Worm (Caenorhabditis elegans) whole organism, young adult: Measurements from ENCODE around the gene zfp-1.

Experiments
- B0019.2 ChIP-seq: fragments of 200-800 bp; sonication (Bioruptor generic); conservative IDR thresholded peaks from 2 replicates; pipeline ENCODE4 v1.3.6; 2022; ENCODE audit warnings: missing genetic modification reagents, missing genetic modification characterization, missing compliant biosample characterization
- B0261.1 ChIP-seq: sonication (generic microtip); optimal IDR thresholded peaks from 2 replicates; lab custom pipeline; 2016; ENCODE audit warnings: mild to moderate bottlenecking, missing genetic modification characterization, moderate library complexity, missing compliant biosample characterization
- C06A6.2 ChIP-seq: fragments of 200-800 bp; sonication (Bioruptor generic); conservative IDR thresholded peaks from 2 replicates; pipeline ENCODE4 v1.3.6; 2022; ENCODE audit warnings: missing genetic modification characterization, missing compliant biosample characterization
- F10E7.11 ChIP-seq: sonication (generic microtip); optimal IDR thresholded peaks from 2 replicates; lab custom pipeline; 2017; ENCODE audit warnings: mild to moderate bottlenecking, missing genetic modification characterization, moderate library complexity, missing compliant biosample characterization
- F57A8.1 ChIP-seq: fragments of 200-800 bp; sonication (Bioruptor generic); optimal IDR thresholded peaks from 2 replicates; lab custom pipeline; 2018; ENCODE audit warnings: mild to moderate bottlenecking, missing genetic modification characterization, moderate library complexity, missing compliant biosample characterization
- F57C9.4 ChIP-seq: sonication (generic microtip); optimal IDR thresholded peaks from 2 replicates; lab custom pipeline; 2017; ENCODE audit warnings: mild to moderate bottlenecking, missing genetic modification characterization, missing compliant biosample characterization
- T26A5.8 ChIP-seq: sonication (generic microtip); optimal IDR thresholded peaks from 2 replicates; lab custom pipeline; 2016; ENCODE audit warnings: missing genetic modification characterization, missing compliant biosample characterization
- aptf-3 ChIP-seq: fragments of 200-800 bp; sonication (Bioruptor generic); IDR thresholded peaks from 2 replicates; pipeline ENCODE4 v1.3.6; 2022; ENCODE audit warnings: missing genetic modification characterization, missing compliant biosample characterization
- athp-1 ChIP-seq: sonication (generic microtip); optimal IDR thresholded peaks from 2 replicates; lab custom pipeline; 2017; ENCODE audit warnings: mild to moderate bottlenecking, missing genetic modification characterization, missing compliant biosample characterization
- attf-3 ChIP-seq: fragments of 200-800 bp; sonication (Bioruptor generic); conservative IDR thresholded peaks from 2 replicates; pipeline ENCODE4 v1.3.6; 2022; ENCODE audit warnings: missing genetic modification reagents, missing genetic modification characterization, missing compliant biosample characterization
- attf-5 ChIP-seq: fragments of 200-800 bp; sonication (Bioruptor generic); optimal IDR thresholded peaks from 2 replicates; lab custom pipeline; 2018; ENCODE audit warnings: mild to moderate bottlenecking, missing genetic modification characterization, missing compliant biosample characterization
- cebp-1 ChIP-seq, 2 experiments: fragments of 200-800 bp in 1 of 2; sonication (Bioruptor generic) in 1 of 2; sonication (generic microtip) in 1 of 2; IDR thresholded peaks in 1 of 2; optimal IDR thresholded peaks in 1 of 2; 2 replicates each; pipeline versions ENCODE4 v1.3.6 to Lab custom; 2017 to 2022; ENCODE audit warnings: missing compliant biosample characterization in 2 of 2, missing genetic modification characterization in 2 of 2, mild to moderate bottlenecking in 1 of 2, missing genetic modification reagents in 1 of 2, moderate library complexity in 1 of 2
- ceh-100 ChIP-seq: fragments of 200-800 bp; sonication (Bioruptor generic); IDR thresholded peaks from 2 replicates; pipeline ENCODE4 v1.3.6; 2022; ENCODE audit warnings: missing genetic modification reagents, missing genetic modification characterization, missing compliant biosample characterization
- chd-7 ChIP-seq: sonication (generic microtip); optimal IDR thresholded peaks from 2 replicates; lab custom pipeline; 2016; ENCODE audit warnings: mild to moderate bottlenecking, missing genetic modification characterization, moderate library complexity, missing compliant biosample characterization
- die-1 ChIP-seq: sonication (generic microtip); optimal IDR thresholded peaks from 2 replicates; lab custom pipeline; 2016; ENCODE audit warnings: missing genotype, mild to moderate bottlenecking, missing genetic modification characterization, missing compliant biosample characterization
- dpl-1 ChIP-seq: fragments of 150-350 bp; optimal IDR thresholded peaks from 2 replicates; lab custom pipeline; 2014; ENCODE audit warnings: missing biosample characterization, missing genetic modification reagents, missing genetic modification characterization
- egl-18 ChIP-seq: fragments of 200-800 bp; sonication (Bioruptor generic); IDR thresholded peaks from 2 replicates; pipeline ENCODE4 v1.3.6; 2022; ENCODE audit warnings: missing genetic modification reagents, missing genetic modification characterization, missing compliant biosample characterization
- ekl-4 ChIP-seq: fragments of 200-800 bp; sonication (Bioruptor generic); IDR thresholded peaks from 2 replicates; pipeline ENCODE4 v1.3.6; 2022; ENCODE audit warnings: missing genetic modification reagents, missing genetic modification characterization, missing compliant biosample characterization
- gei-17 ChIP-seq: fragments of 200-800 bp; sonication (Bioruptor generic); optimal IDR thresholded peaks from 2 replicates; lab custom pipeline; 2018; ENCODE audit warnings: mild to moderate bottlenecking, missing genetic modification characterization, missing compliant biosample characterization
- hmg-1.2 ChIP-seq: fragments of 200-800 bp; sonication (Bioruptor generic); IDR thresholded peaks from 2 replicates; pipeline ENCODE4 v1.3.6; 2022; ENCODE audit warnings: missing genetic modification reagents, missing genetic modification characterization, missing compliant biosample characterization
- hrde-1 ChIP-seq: sonication (generic microtip); optimal IDR thresholded peaks from 2 replicates; lab custom pipeline; 2016; ENCODE audit warnings: missing genetic modification characterization, mild to moderate bottlenecking, missing compliant biosample characterization, moderate library complexity, missing genotype, missing genetic modification reagents, borderline replicate concordance
- hsf-1 ChIP-seq: fragments of 200-800 bp; sonication (Bioruptor generic); IDR thresholded peaks from 2 replicates; pipeline ENCODE4 v1.3.6; 2022; ENCODE audit warnings: missing genetic modification reagents, missing genetic modification characterization, missing compliant biosample characterization
- lag-1 ChIP-seq: fragments of 200-800 bp; sonication (Bioruptor generic); IDR thresholded peaks from 2 replicates; pipeline ENCODE4 v1.3.6; 2022; ENCODE audit warnings: missing genetic modification reagents, missing genetic modification characterization, missing compliant biosample characterization
- lin-35 ChIP-seq, 3 experiments: fragments of 150-350 bp in 2 of 3; sonication (generic microtip) in 1 of 3; optimal IDR thresholded peaks; 2 replicates each; lab custom pipeline; 2014 to 2018; ENCODE audit warnings: missing biosample characterization in 3 of 3, missing genetic modification characterization in 3 of 3, missing genetic modification reagents in 3 of 3
- lin-54 ChIP-seq: fragments of 200-800 bp; sonication (Bioruptor generic); optimal IDR thresholded peaks from 2 replicates; lab custom pipeline; 2018; ENCODE audit warnings: mild to moderate bottlenecking, missing genetic modification characterization, missing compliant biosample characterization
- lsl-1 ChIP-seq: fragments of 200-800 bp; sonication (Bioruptor generic); optimal IDR thresholded peaks from 2 replicates; lab custom pipeline; 2018; ENCODE audit warnings: mild to moderate bottlenecking, missing genetic modification characterization, moderate library complexity, missing compliant biosample characterization
- madf-3 ChIP-seq: fragments of 200-800 bp; sonication (Bioruptor generic); IDR thresholded peaks from 2 replicates; pipeline ENCODE4 v1.3.6; 2022; ENCODE audit warnings: missing genetic modification reagents, missing genetic modification characterization, missing compliant biosample characterization
- mcd-1 ChIP-seq: fragments of 200-800 bp; sonication (Bioruptor generic); IDR thresholded peaks from 2 replicates; pipeline ENCODE4 v1.3.6; 2022; ENCODE audit warnings: missing genetic modification reagents, missing genetic modification characterization, missing compliant biosample characterization
- mxl-1 ChIP-seq: sonication (generic microtip); optimal IDR thresholded peaks from 2 replicates; lab custom pipeline; 2016; ENCODE audit warnings: missing genetic modification characterization, missing compliant biosample characterization
- nfya-2 ChIP-seq: fragments of 200-800 bp; sonication (Bioruptor generic); IDR thresholded peaks from 2 replicates; pipeline ENCODE4 v1.3.6; 2022; ENCODE audit warnings: missing genetic modification reagents, missing genetic modification characterization, missing compliant biosample characterization
- nfyb-1 ChIP-seq: fragments of 200-800 bp; sonication (Bioruptor generic); IDR thresholded peaks from 2 replicates; pipeline ENCODE4 v1.3.6; 2022; ENCODE audit warnings: missing genetic modification reagents, missing genetic modification characterization, missing compliant biosample characterization
- nhr-120 ChIP-seq: fragments of 200-800 bp; sonication (Bioruptor generic); IDR thresholded peaks from 2 replicates; pipeline ENCODE4 v1.3.6; 2022; ENCODE audit warnings: missing genetic modification characterization, missing compliant biosample characterization
- nhr-80 ChIP-seq: sonication (generic microtip); optimal IDR thresholded peaks from 2 replicates; lab custom pipeline; 2016; ENCODE audit warnings: missing genetic modification characterization, missing compliant biosample characterization
- nhr-90 ChIP-seq: sonication (generic microtip); optimal IDR thresholded peaks from 2 replicates; lab custom pipeline; 2016; ENCODE audit warnings: missing genotype, mild to moderate bottlenecking, missing genetic modification characterization, missing compliant biosample characterization
- sdz-38 ChIP-seq: sonication (generic microtip); optimal IDR thresholded peaks from 2 replicates; lab custom pipeline; 2016; ENCODE audit warnings: missing genotype, missing genetic modification characterization, missing compliant biosample characterization
- snpc-1.3 ChIP-seq: sonication (generic microtip); optimal IDR thresholded peaks from 2 replicates; lab custom pipeline; 2017; ENCODE audit warnings: missing genetic modification characterization, mild to moderate bottlenecking, missing compliant biosample characterization, antibody characterized with exemption, moderate library complexity, missing genotype, missing genetic modification reagents; ENCODE audit not compliant: insufficient read depth
- tbx-9 ChIP-seq: sonication (generic microtip); optimal IDR thresholded peaks from 2 replicates; lab custom pipeline; 2016; ENCODE audit warnings: borderline replicate concordance, missing genetic modification characterization, inconsistent platforms, missing compliant biosample characterization
- unc-130 ChIP-seq: sonication (generic microtip); optimal IDR thresholded peaks from 2 replicates; lab custom pipeline; 2016; ENCODE audit warnings: missing genetic modification reagents, missing genetic modification characterization, missing compliant biosample characterization
- xnd-1 ChIP-seq: sonication (generic microtip); optimal IDR thresholded peaks from 2 replicates; lab custom pipeline; 2016; ENCODE audit warnings: missing genotype, missing genetic modification reagents, missing genetic modification characterization, missing compliant biosample characterization
- ztf-28 ChIP-seq: fragments of 200-800 bp; sonication (Bioruptor generic); IDR thresholded peaks from 2 replicates; pipeline ENCODE4 v1.3.6; 2022; ENCODE audit warnings: missing genetic modification reagents, missing genetic modification characterization, missing compliant biosample characterization

zfp-1 gene

DNA sequence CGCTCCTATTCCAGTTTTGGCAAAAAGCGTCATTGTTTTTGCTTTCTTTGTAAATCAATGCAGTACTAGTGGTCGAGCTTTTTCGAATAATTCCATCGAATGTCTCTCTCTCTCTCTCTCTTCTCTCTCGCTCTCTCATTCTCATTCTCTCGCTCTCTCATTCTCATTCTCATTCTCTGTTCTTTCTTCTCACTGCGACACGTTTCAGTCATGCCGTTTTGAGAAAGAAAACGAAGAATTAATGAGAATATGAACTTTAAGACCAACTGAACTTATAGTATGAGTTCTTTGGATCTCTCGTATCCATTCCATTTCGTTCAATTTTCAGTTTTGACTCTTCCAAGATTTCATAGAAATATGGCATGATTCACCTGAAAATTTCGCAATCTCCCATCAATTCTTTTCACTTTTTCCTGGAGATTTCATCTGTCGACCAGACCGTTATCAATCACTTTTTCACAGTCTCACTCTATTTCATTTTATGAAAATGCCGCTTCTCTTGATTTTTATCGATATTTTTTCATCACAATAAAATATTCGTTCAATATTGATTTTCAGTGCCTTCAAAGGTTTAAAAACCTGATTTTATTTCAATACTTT lies 18.8 kb upstream of the zfp-1 start:
- TF ChIP-seq gei-17 (GFP tag; lab: Kevin White, UChicago) (no peak), hmg-1.2 (peak; percentile 36; the same call in 1 of the 2 replicates), hrde-1 (no peak), nhr-80 (peak; percentile 57), nhr-90 (tag; lab: Kevin White, UChicago) (no peak), unc-130 (GFP tag; lab: Kevin White, UChicago) (no peak), ceh-100 (GFP tag; lab: Robert Waterston, UW) (no peak), nfya-2 (GFP tag; lab: Robert Waterston, UW) (no peak), attf-3 (GFP tag; lab: Robert Waterston, UW) (no peak), lsl-1 (GFP tag; lab: Kevin White, UChicago) (no peak), aptf-3 (GFP tag; lab: Robert Waterston, UW) (no peak), T26A5.8 (no peak), madf-3 (GFP tag; lab: Robert Waterston, UW) (no peak), attf-5 (GFP tag; lab: Kevin White, UChicago) (peak; percentile 2), die-1 (tag; lab: Kevin White, UChicago) (no peak), cebp-1 (GFP tag; IDR thresholded peaks at IDR 0.05; lab: Robert Waterston, UW) (peak; percentile 89), cebp-1 (tag; optimal IDR thresholded peaks at IDR 0.05; lab: Kevin White, UChicago) (peak; percentile 97), snpc-1.3 (tag; lab: Kevin White, UChicago) (no peak), mcd-1 (GFP tag; lab: Robert Waterston, UW) (no peak), ztf-28 (GFP tag; lab: Robert Waterston, UW) (no peak), B0261.1 (tag; lab: Kevin White, UChicago) (no peak)

DNA sequence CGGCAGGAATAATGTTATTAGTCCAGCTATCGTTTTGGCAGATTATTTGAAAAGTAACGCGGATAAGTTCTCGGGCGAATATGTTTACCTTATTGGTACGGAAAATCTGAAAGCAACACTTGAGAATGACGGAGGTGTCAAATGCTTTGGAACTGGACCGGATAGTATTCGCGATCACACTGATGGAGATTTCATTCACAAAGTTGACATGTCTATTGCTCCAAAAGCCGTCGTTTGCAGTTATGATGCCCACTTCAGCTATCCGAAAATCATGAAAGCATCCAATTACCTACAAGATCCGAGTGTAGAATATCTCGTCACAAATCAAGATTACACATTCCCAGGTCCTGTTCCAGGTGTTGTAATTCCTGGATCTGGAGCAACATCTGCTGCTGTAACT lies 18.0 kb upstream of the zfp-1 start:
- TF ChIP-seq die-1 (tag; lab: Kevin White, UChicago), result no peak
- TF ChIP-seq hsf-1 (GFP tag; lab: Robert Waterston, UW), result 0 out of 2 replicates have a peak, but pooled peaks have one; percentile 22
- TF ChIP-seq, all 124 proteins: peak for 1

DNA sequence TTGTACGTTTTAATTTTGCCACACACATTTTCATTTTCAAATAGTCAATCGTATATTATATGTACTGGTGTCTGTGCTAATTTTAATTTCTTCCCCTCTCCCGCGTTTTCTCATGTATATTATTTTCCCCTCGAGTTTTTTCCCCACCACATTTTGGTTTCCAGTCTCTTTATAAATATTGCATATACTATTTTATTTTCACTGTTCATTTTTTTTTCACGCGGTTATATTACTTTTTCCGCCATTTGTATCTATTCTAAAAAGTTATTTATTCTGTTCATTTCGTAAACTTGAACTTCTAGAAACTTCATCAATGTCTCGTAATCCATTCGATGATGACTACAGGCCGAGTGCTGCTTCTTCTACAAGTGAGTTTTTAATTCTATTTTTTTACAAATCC lies 15.4 kb upstream of the zfp-1 start, which contains the start of gene snap-29:
Gene snap-29, plus strand, starts transcription at position 301 of the 400 bp plus-strand sequence.
- no peak for TF ChIP-seq athp-1 (tag; lab: Kevin White, UChicago)
- TF ChIP-seq lin-35 (GFP tag; optimal IDR thresholded peaks at IDR 0.05; lab: Kevin White, UChicago), result no peak
- TF ChIP-seq nhr-120 (GFP tag; lab: Robert Waterston, UW), result no peak
- TF ChIP-seq nfyb-1 (GFP tag; lab: Robert Waterston, UW), result 0 out of 2 replicates have a peak, but pooled peaks have one; percentile 9
- no peak for TF ChIP-seq chd-7 (tag; lab: Kevin White, UChicago)
- no peak for TF ChIP-seq F10E7.11 (tag; lab: Kevin White, UChicago)
- no peak for TF ChIP-seq C06A6.2 (GFP tag; lab: Robert Waterston, UW)

DNA sequence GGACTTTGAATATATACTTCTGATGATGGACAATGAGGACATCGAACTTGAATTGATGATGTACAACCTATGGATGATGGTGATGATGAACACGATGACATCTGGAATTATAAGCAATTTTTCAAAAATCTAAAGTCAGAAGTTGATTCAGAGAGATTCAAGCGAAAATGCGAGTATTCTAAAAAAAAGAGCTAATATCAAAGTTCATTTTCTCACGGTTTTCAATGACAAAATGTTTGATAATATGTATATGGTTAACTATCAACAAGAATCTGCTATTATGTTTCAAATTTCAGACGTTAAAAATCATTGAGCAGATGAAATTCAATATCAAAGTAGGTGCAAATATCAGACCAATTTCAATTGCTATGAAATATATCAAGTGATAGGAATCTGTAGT lies 11.4 kb upstream of the zfp-1 start, which contains the start of gene K02D10.4:
Gene K02D10.4, minus strand, starts transcription at position 101 of the 400 bp plus-strand sequence.
- TF ChIP-seq attf-3 (GFP tag; lab: Robert Waterston, UW) (no peak), B0019.2 (no peak), mcd-1 (GFP tag; lab: Robert Waterston, UW) (no peak), lin-54 (GFP tag; lab: Kevin White, UChicago) (no peak), athp-1 (tag; lab: Kevin White, UChicago) (no peak), B0261.1 (tag; lab: Kevin White, UChicago) (no peak), egl-18 (no peak), sdz-38 (tag; lab: Kevin White, UChicago) (no peak), mxl-1 (no peak), nfyb-1 (GFP tag; lab: Robert Waterston, UW) (no peak), ztf-28 (GFP tag; lab: Robert Waterston, UW) (no peak), lag-1 (GFP tag; lab: Robert Waterston, UW) (no peak), xnd-1 (tag; lab: Kevin White, UChicago) (no peak), tbx-9 (tag; lab: Kevin White, UChicago) (no peak), dpl-1 (GFP tag; lab: Kevin White, UChicago) (no peak), F57C9.4 (tag; lab: Kevin White, UChicago) (no peak), F57A8.1 (GFP tag; lab: Kevin White, UChicago) (no peak), F10E7.11 (tag; lab: Kevin White, UChicago) (no peak), ekl-4 (GFP tag; lab: Robert Waterston, UW) (no peak)
